Worm (Caenorhabditis elegans) whole organism, L1 larva: ENCODE measurements around the gene try-4.

Source experiments
- C16A3.4 ChIP-seq: fragments of 150-350 bp; optimal IDR thresholded peaks from 2 replicates; lab custom pipeline; 2014; ENCODE audit warnings: missing biosample characterization, missing genetic modification characterization
- ets-5 ChIP-seq: fragments of 200-800 bp; sonication (Bioruptor generic); IDR thresholded peaks from 2 replicates; pipeline ENCODE4 v1.3.6; 2022; ENCODE audit warnings: missing genetic modification characterization, missing compliant biosample characterization
- lin-14 ChIP-seq: fragments of 200-800 bp; sonication (Bioruptor generic); optimal IDR thresholded peaks from 2 replicates; lab custom pipeline; 2018; ENCODE audit warnings: mild to moderate bottlenecking, missing genetic modification characterization, moderate library complexity, missing compliant biosample characterization
- mdl-1 ChIP-seq, 2 experiments: fragments of 150-350 bp; optimal IDR thresholded peaks; 2 replicates each; lab custom pipeline; 2014 to 2017; ENCODE audit warnings: missing biosample characterization in 2 of 2, missing genetic modification characterization in 2 of 2, inconsistent platforms in 1 of 2
- unc-86 ChIP-seq: sonication (generic microtip); optimal IDR thresholded peaks from 2 replicates; lab custom pipeline; 2016; ENCODE audit warnings: missing genetic modification characterization, missing compliant biosample characterization

DNA sequence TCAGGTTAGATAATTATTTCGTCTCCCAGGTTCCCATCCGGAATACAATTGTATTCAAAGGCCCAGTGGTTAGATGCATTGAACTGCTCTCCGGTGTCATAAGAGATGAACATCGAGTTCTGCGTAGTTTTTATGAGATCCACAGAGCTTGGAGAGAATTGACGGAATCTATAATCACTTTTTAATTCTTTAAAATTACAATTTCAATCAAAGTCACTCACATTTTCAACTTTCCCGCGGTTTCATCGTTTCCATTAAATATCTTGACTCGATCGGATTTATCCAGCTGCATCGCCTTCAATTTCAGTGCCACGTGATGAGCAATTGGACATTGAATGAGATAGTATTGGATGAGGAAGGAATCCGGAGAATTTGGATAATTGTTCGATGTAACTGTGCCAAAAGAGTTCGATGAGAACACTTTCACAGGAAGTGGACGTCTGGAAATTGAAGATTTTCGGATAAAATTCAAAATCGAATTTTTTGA is 13.2 kb downstream of the try-4 start:
- TF ChIP-seq C16A3.4 (tag; lab: Kevin White, UChicago) (no peak), mdl-1 (tag; optimal IDR thresholded peaks at IDR 0.05; lab: Kevin White, UChicago) (no peak), ets-5 (GFP tag; lab: Robert Waterston, UW) (no peak), lin-14 (GFP tag; lab: Kevin White, UChicago) (no peak), unc-86 (tag; lab: Kevin White, UChicago) (no peak)
